Worm (Caenorhabditis elegans): ENCODE results near the gene thoc-2.

ce11 chrIII:6374947-6375415 lies 7.1 kb downstream of the thoc-2 start, which contains the start of the genes rps-13 and nfx-1:
- TF ChIP-seq ceh-100 (GFP tag; IDR thresholded peaks at IDR 0.05) (no peak), dox-1 (GFP tag; IDR thresholded peaks at IDR 0.05) (0 out of 2 replicates have a peak, but pooled peaks have one; percentile 8)

Data from whole organism, young adult.